Fruit fly (Drosophila melanogaster): ENCODE measurements around the gene Paf-AHalpha.
A peak's percentile ranks its signal among the peaks of the same experiment; 100 is the strongest.

- TF ChIP-seq Blimp-1 (GFP tag; optimal IDR thresholded peaks at IDR 0.05), result no peak
- peak; percentile 44 for TF ChIP-seq svp (GFP tag)
- peak; percentile 56 for TF ChIP-seq Lpt (GFP tag; optimal IDR thresholded peaks at IDR 0.05)
- peak; percentile 35 for TF ChIP-seq fd85E (GFP tag; optimal IDR thresholded peaks at IDR 0.05)
- TF ChIP-seq vri (GFP tag; optimal IDR thresholded peaks at IDR 0.05), result peak; percentile 54
- peak; percentile 56 for TF ChIP-seq CG6854 (GFP tag; optimal IDR thresholded peaks at IDR 0.05)
Measured at dm6 chrX:15811666-15812614, 26.6 kb upstream of the Paf-AHalpha start.
